Worm (Caenorhabditis elegans): ENCODE measurements around the gene F26A10.2.

- no peak for TF ChIP-seq lin-39 (tag; optimal IDR thresholded peaks at IDR 0.05)
- TF ChIP-seq nhr-237 (tag; optimal IDR thresholded peaks at IDR 0.05), result no peak
- TF ChIP-seq aly-2 (tag; optimal IDR thresholded peaks at IDR 0.05), result no peak
- no peak for TF ChIP-seq gmeb-1 (tag; optimal IDR thresholded peaks at IDR 0.05)
- TF ChIP-seq crh-2 (tag; optimal IDR thresholded peaks at IDR 0.05), result no peak
- TF ChIP-seq skn-1 (tag; optimal IDR thresholded peaks at IDR 0.05), result no peak
- TF ChIP-seq mdl-1 (tag; optimal IDR thresholded peaks at IDR 0.05), result no peak
- TF ChIP-seq ceh-82 (tag; optimal IDR thresholded peaks at IDR 0.05), result no peak
- no peak for TF ChIP-seq fos-1 (tag; optimal IDR thresholded peaks at IDR 0.05)
- no peak for TF ChIP-seq mab-5 (tag; optimal IDR thresholded peaks at IDR 0.05)
- TF ChIP-seq unc-62 (GFP tag; optimal IDR thresholded peaks at IDR 0.05), result no peak
Measured at ce11 chrX:7593931-7594544, 51.2 kb downstream of the F26A10.2 start.
